Fruit fly (Drosophila melanogaster): ENCODE measurements around the gene CG11555.

DNA sequence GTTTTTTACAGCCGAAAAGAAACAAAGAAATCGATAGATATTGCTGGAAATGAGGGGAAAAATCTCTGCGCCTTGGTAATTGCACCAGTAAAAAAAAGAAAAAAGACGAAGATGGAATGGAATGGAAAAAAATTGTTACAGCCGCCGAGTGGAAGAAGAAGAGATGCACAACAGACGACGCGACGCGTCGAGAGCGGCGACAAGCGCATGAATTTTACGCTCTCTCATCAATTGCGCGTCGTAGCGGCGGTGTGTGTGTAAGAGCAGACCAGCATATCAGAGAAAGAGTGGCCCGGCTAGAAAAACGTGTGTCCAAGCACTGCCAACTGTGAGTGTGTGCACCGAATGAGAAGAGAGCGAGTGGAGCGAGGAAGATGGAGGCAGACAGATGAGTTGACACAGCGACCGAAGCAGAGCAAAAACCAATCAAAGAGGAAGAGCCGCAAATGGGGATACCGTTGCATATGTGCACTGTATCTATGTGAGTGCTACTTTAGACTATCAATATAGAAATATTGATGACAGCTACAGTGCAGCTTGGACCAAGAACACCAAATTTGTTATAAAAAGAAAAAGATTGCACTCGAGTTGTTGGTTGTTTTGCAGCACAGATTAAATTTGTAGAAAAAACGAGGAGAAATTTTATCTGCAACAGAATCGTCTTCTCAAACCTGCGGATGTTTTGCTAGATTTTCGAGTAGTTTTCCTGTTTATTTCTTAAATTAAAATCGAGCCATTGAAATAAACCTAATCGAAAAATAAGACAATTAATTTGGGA lies 24.4 kb upstream of the CG11555 start:
- TF ChIP-seq usp (GFP tag; optimal IDR thresholded peaks at IDR 0.05) (no peak), pan (optimal IDR thresholded peaks at IDR 0.05) (no peak), psq (optimal IDR thresholded peaks at IDR 0.05) (no peak)
